Worm (Caenorhabditis elegans) whole organism, young adult: ENCODE measurements around the gene B0034.5.

Experiments used
- F39B2.1 ChIP-seq: fragments of 200-800 bp; sonication (Bioruptor generic); IDR thresholded peaks from 2 replicates; pipeline ENCODE4 v1.3.6; 2022; ENCODE audit warnings: missing genetic modification reagents, missing genetic modification characterization, missing compliant biosample characterization
- F49E8.2 ChIP-seq: sonication (generic microtip); optimal IDR thresholded peaks from 3 replicates; lab custom pipeline; 2017; ENCODE audit warnings: missing genetic modification characterization, mild to moderate bottlenecking, missing compliant biosample characterization, antibody characterized with exemption, moderate library complexity; ENCODE audit not compliant: insufficient read depth
- K12H6.12 ChIP-seq: fragments of 200-800 bp; sonication (Bioruptor generic); optimal IDR thresholded peaks from 2 replicates; lab custom pipeline; 2018; ENCODE audit warnings: mild to moderate bottlenecking, missing genetic modification characterization, missing compliant biosample characterization
- ama-1 ChIP-seq, 3 experiments: fragments of 150-350 bp in 1 of 3; sonication (generic microtip) in 2 of 3; optimal IDR thresholded peaks; 2 replicates each; lab custom pipeline; 2014 to 2018; ENCODE audit warnings: missing biosample characterization in 2 of 3, missing genetic modification characterization in 2 of 3, missing genetic modification reagents in 2 of 3
- athp-1 ChIP-seq: sonication (generic microtip); optimal IDR thresholded peaks from 2 replicates; lab custom pipeline; 2017; ENCODE audit warnings: mild to moderate bottlenecking, missing genetic modification characterization, missing compliant biosample characterization
- attf-6 ChIP-seq: fragments of 200-800 bp; sonication (Bioruptor generic); IDR thresholded peaks from 2 replicates; pipeline ENCODE4 v1.3.6; 2022; ENCODE audit warnings: missing genetic modification reagents, missing genetic modification characterization, missing compliant biosample characterization
- bed-1 ChIP-seq: fragments of 200-800 bp; sonication (Bioruptor generic); IDR thresholded peaks from 2 replicates; pipeline ENCODE4 v1.3.6; 2022; ENCODE audit warnings: missing genetic modification reagents, missing genetic modification characterization, missing compliant biosample characterization
- cebp-1 ChIP-seq, 2 experiments: fragments of 200-800 bp in 1 of 2; sonication (Bioruptor generic) in 1 of 2; sonication (generic microtip) in 1 of 2; IDR thresholded peaks in 1 of 2; optimal IDR thresholded peaks in 1 of 2; 2 replicates each; pipeline versions ENCODE4 v1.3.6 to Lab custom; 2017 to 2022; ENCODE audit warnings: missing compliant biosample characterization in 2 of 2, missing genetic modification characterization in 2 of 2, mild to moderate bottlenecking in 1 of 2, missing genetic modification reagents in 1 of 2, moderate library complexity in 1 of 2
- ceh-27 ChIP-seq: fragments of 200-800 bp; sonication (Bioruptor generic); optimal IDR thresholded peaks from 2 replicates; lab custom pipeline; 2018; ENCODE audit warnings: mild to moderate bottlenecking, missing genetic modification characterization, moderate library complexity, missing compliant biosample characterization
- ceh-58 ChIP-seq: fragments of 200-800 bp; sonication (Bioruptor generic); IDR thresholded peaks from 2 replicates; pipeline ENCODE4 v1.3.6; 2022; ENCODE audit warnings: missing genetic modification characterization, missing compliant biosample characterization
- ceh-79 ChIP-seq: sonication (generic microtip); optimal IDR thresholded peaks from 2 replicates; lab custom pipeline; 2017; ENCODE audit warnings: mild to moderate bottlenecking, missing genetic modification characterization, missing compliant biosample characterization
- dox-1 ChIP-seq: fragments of 200-800 bp; sonication (Bioruptor generic); IDR thresholded peaks from 2 replicates; pipeline ENCODE4 v1.3.6; 2022; ENCODE audit warnings: missing genetic modification reagents, missing genetic modification characterization, missing compliant biosample characterization
- dpl-1 ChIP-seq: fragments of 150-350 bp; optimal IDR thresholded peaks from 2 replicates; lab custom pipeline; 2014; ENCODE audit warnings: missing biosample characterization, missing genetic modification reagents, missing genetic modification characterization
- efl-1 ChIP-seq: fragments of 150-350 bp; optimal IDR thresholded peaks from 2 replicates; lab custom pipeline; 2014; ENCODE audit warnings: missing biosample characterization, missing genetic modification reagents, missing genetic modification characterization
- fkh-3 ChIP-seq: sonication (generic microtip); optimal IDR thresholded peaks from 2 replicates; lab custom pipeline; 2016; ENCODE audit warnings: mild to moderate bottlenecking, missing genetic modification characterization, missing compliant biosample characterization
- him-1 ChIP-seq: sonication (generic microtip); optimal IDR thresholded peaks from 2 replicates; lab custom pipeline; 2016; ENCODE audit warnings: missing genotype, missing genetic modification reagents, missing genetic modification characterization, missing compliant biosample characterization
- hlh-26 ChIP-seq: fragments of 200-800 bp; sonication (Bioruptor generic); conservative IDR thresholded peaks from 2 replicates; pipeline ENCODE4 v1.3.6; 2022; ENCODE audit warnings: missing genetic modification reagents, missing genetic modification characterization, missing compliant biosample characterization
- hmg-1.2 ChIP-seq: fragments of 200-800 bp; sonication (Bioruptor generic); IDR thresholded peaks from 2 replicates; pipeline ENCODE4 v1.3.6; 2022; ENCODE audit warnings: missing genetic modification reagents, missing genetic modification characterization, missing compliant biosample characterization
- madf-3 ChIP-seq: fragments of 200-800 bp; sonication (Bioruptor generic); IDR thresholded peaks from 2 replicates; pipeline ENCODE4 v1.3.6; 2022; ENCODE audit warnings: missing genetic modification reagents, missing genetic modification characterization, missing compliant biosample characterization
- madf-6 ChIP-seq: fragments of 200-800 bp; sonication (Bioruptor generic); IDR thresholded peaks from 2 replicates; pipeline ENCODE4 v1.3.6; 2022; ENCODE audit warnings: missing genetic modification reagents, missing genetic modification characterization, missing compliant biosample characterization
- mcd-1 ChIP-seq: fragments of 200-800 bp; sonication (Bioruptor generic); IDR thresholded peaks from 2 replicates; pipeline ENCODE4 v1.3.6; 2022; ENCODE audit warnings: missing genetic modification reagents, missing genetic modification characterization, missing compliant biosample characterization
- nhr-120 ChIP-seq: fragments of 200-800 bp; sonication (Bioruptor generic); IDR thresholded peaks from 2 replicates; pipeline ENCODE4 v1.3.6; 2022; ENCODE audit warnings: missing genetic modification characterization, missing compliant biosample characterization
- nhr-179 ChIP-seq: sonication (generic microtip); optimal IDR thresholded peaks from 2 replicates; lab custom pipeline; 2016; ENCODE audit warnings: mild to moderate bottlenecking, missing genetic modification characterization, missing compliant biosample characterization
- rpc-1 ChIP-seq, 2 experiments: fragments of 150-350 bp in 1 of 2; sonication (generic microtip) in 1 of 2; optimal IDR thresholded peaks; 2 replicates each; lab custom pipeline; 2014 to 2018; ENCODE audit warnings: missing biosample characterization in 1 of 2, missing genetic modification characterization in 1 of 2, missing genetic modification reagents in 1 of 2, missing genotype in 1 of 2
- sdz-38 ChIP-seq: sonication (generic microtip); optimal IDR thresholded peaks from 2 replicates; lab custom pipeline; 2016; ENCODE audit warnings: missing genotype, missing genetic modification characterization, missing compliant biosample characterization
- sea-2 ChIP-seq: fragments of 200-800 bp; sonication (Bioruptor generic); IDR thresholded peaks from 2 replicates; pipeline ENCODE4 v1.3.6; 2022; ENCODE audit warnings: missing genetic modification characterization, missing compliant biosample characterization
- snpc-4 ChIP-seq, 5 experiments: fragments of 150-350 bp in 1 of 5; sonication (generic microtip) in 4 of 5; optimal IDR thresholded peaks; 2 replicates each; lab custom pipeline; 2014 to 2018; ENCODE audit warnings: missing genetic modification characterization in 5 of 5, missing biosample characterization in 3 of 5, antibody characterized with exemption in 2 of 5, mild to moderate bottlenecking in 2 of 5, missing compliant biosample characterization in 2 of 5, missing genotype in 2 of 5, moderate library complexity in 2 of 5, missing genetic modification reagents in 1 of 5
- zfh-2 ChIP-seq: fragments of 200-800 bp; sonication (Bioruptor generic); conservative IDR thresholded peaks from 2 replicates; pipeline ENCODE4 v1.3.6; 2022; ENCODE audit warnings: missing genetic modification reagents, missing genetic modification characterization, missing compliant biosample characterization
- ztf-18 ChIP-seq: sonication (generic microtip); optimal IDR thresholded peaks from 2 replicates; lab custom pipeline; 2016; ENCODE audit warnings: missing genotype, mild to moderate bottlenecking, missing genetic modification characterization, missing compliant biosample characterization
- ztf-26 ChIP-seq: sonication (generic microtip); optimal IDR thresholded peaks from 2 replicates; lab custom pipeline; 2017; ENCODE audit warnings: missing genetic modification characterization, missing compliant biosample characterization
- ztf-6 ChIP-seq: fragments of 200-800 bp; sonication (Bioruptor generic); IDR thresholded peaks from 2 replicates; pipeline ENCODE4 v1.3.6; 2022; ENCODE audit warnings: missing genetic modification reagents, missing genetic modification characterization, missing compliant biosample characterization

The B0034.5 gene

DNA sequence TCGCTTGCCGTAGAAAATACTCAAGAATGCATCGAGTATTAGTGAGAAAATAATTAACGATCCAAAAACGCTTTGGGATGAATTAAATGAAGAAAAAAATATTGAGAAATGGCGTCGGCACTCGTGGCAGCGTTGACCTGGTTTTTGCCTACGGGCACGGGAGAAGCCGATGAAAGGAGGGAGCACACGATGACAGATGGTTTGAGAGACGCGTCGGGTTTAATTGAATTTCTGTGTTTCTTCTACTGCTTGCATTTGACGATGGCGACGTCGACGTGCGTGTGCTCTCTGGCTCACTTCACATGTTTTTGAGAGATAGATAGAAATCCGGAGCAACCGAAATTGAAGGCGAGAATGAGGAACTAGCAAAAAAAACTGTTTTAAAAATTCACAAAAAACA is 24.1 kb downstream of the B0034.5 start:
- TF ChIP-seq zfh-2 (GFP tag; lab: Robert Waterston, UW) (peak; percentile 50; the same call in 1 of the 2 replicates), attf-6 (GFP tag; lab: Robert Waterston, UW) (no peak), bed-1 (GFP tag; lab: Robert Waterston, UW) (no peak)
- TF ChIP-seq, all 124 proteins: peak for 1

- TF ChIP-seq dox-1 (GFP tag; lab: Robert Waterston, UW) (0 out of 2 replicates have a peak, but pooled peaks have one; percentile 26), madf-3 (GFP tag; lab: Robert Waterston, UW) (no peak), dpl-1 (GFP tag; lab: Kevin White, UChicago) (no peak), snpc-4 (GFP tag; optimal IDR thresholded peaks at IDR 0.05; lab: Kevin White, UChicago) (no peak), snpc-4 (tag; optimal IDR thresholded peaks at IDR 0.05; lab: Kevin White, UChicago) (peak in 1 of 4 experiments; percentile 5), hmg-1.2 (GFP tag; lab: Robert Waterston, UW) (peak; percentile 25; the same call in 1 of the 2 replicates), cebp-1 (GFP tag; IDR thresholded peaks at IDR 0.05; lab: Robert Waterston, UW) (no peak), cebp-1 (tag; optimal IDR thresholded peaks at IDR 0.05; lab: Kevin White, UChicago) (peak; percentile 27), zfh-2 (GFP tag; lab: Robert Waterston, UW) (peak; percentile 86)
- TF ChIP-seq, all 124 proteins: peak for 5
Observed at ce11 chrII:5948681-5949080, 26.1 kb downstream of the B0034.5 start.

ce11 chrII:5946438-5946837 is 28.3 kb downstream of the B0034.5 start:
- no peak for TF ChIP-seq mcd-1 (GFP tag; lab: Robert Waterston, UW)
- TF ChIP-seq, all 124 proteins: peak for 0

ce11 chrII:5945818-5946217 is 29.0 kb downstream of the B0034.5 start:
- TF ChIP-seq hlh-26 (GFP tag; lab: Robert Waterston, UW) = no peak
- no peak for TF ChIP-seq mcd-1 (GFP tag; lab: Robert Waterston, UW)
- TF ChIP-seq him-1 (tag; lab: Kevin White, UChicago) = no peak
- no peak for TF ChIP-seq fkh-3 (tag; lab: Kevin White, UChicago)
- no peak for TF ChIP-seq ztf-6 (GFP tag; lab: Robert Waterston, UW)
- TF ChIP-seq ceh-58 (GFP tag; lab: Robert Waterston, UW) = no peak
- no peak for TF ChIP-seq ztf-18 (tag; lab: Kevin White, UChicago)
- TF ChIP-seq ceh-27 (GFP tag; lab: Kevin White, UChicago) = no peak
- TF ChIP-seq F49E8.2 (tag; lab: Kevin White, UChicago) = no peak
- no peak for TF ChIP-seq sdz-38

DNA sequence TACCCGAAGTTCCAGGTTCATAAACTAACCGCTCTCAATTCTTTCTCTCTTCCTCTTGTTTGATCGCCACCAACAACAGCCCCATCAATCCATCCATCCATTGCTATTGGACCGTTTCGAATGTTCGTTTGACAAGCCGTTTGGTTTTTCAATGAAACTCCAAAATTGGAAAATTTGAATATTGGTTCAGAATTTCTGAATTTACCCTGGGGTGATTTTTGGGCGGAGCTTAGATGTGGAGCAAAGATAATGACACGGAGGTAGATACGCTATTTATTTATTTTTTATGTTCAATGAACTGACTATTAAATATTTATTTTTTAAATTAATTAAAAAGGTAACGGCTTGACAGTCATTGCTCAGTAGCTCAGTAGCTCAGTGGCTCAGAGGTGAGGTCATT is 30.5 kb downstream of the B0034.5 start, which contains the start of gene B0034.2:
Gene B0034.2, minus strand, starts transcription at position 101 of the 400 bp plus-strand sequence.
- TF ChIP-seq bed-1 (GFP tag; lab: Robert Waterston, UW) (no peak), K12H6.12 (tag; lab: Kevin White, UChicago) (no peak), athp-1 (tag; lab: Kevin White, UChicago) (no peak), ama-1 (optimal IDR thresholded peaks at IDR 0.05; lab: Kevin White, UChicago) (no peak), ama-1 (GFP tag; optimal IDR thresholded peaks at IDR 0.05; lab: Kevin White, UChicago) (no peak), efl-1 (GFP tag; lab: Kevin White, UChicago) (no peak), nhr-120 (GFP tag; lab: Robert Waterston, UW) (no peak), him-1 (tag; lab: Kevin White, UChicago) (no peak), rpc-1 (optimal IDR thresholded peaks at IDR 0.05; lab: Kevin White, UChicago) (no peak), rpc-1 (tag; optimal IDR thresholded peaks at IDR 0.05; lab: Kevin White, UChicago) (no peak), ceh-79 (no peak), nhr-179 (no peak), madf-6 (GFP tag; lab: Robert Waterston, UW) (no peak), sea-2 (no peak), F39B2.1 (GFP tag; lab: Robert Waterston, UW) (no peak), ztf-26 (no peak)
- TF ChIP-seq, all 124 proteins: peak for 0
